Worm (Caenorhabditis elegans): ENCODE measurements around the gene C14C10.2.

Gene C14C10.2

ce11 chrV:12576495-12576947 lies 15.8 kb downstream of the C14C10.2 start, which contains the start of gene grl-23:
grl-23 (minus strand) TSS chrV:12576897.
- TF ChIP-seq blmp-1 (tag; optimal IDR thresholded peaks at IDR 0.05) (no peak), sem-2 (GFP tag; optimal IDR thresholded peaks at IDR 0.05) (no peak), nhr-76 (tag; optimal IDR thresholded peaks at IDR 0.05) (no peak), nhr-2 (tag; optimal IDR thresholded peaks at IDR 0.05) (no peak), nhr-12 (tag; optimal IDR thresholded peaks at IDR 0.05) (no peak), ceh-43 (GFP tag; optimal IDR thresholded peaks at IDR 0.05) (no peak), flh-1 (GFP tag; optimal IDR thresholded peaks at IDR 0.05) (no peak), snpc-4 (tag; optimal IDR thresholded peaks at IDR 0.05) (no peak), lsy-2 (tag; optimal IDR thresholded peaks at IDR 0.05) (no peak), lin-32 (GFP tag; optimal IDR thresholded peaks at IDR 0.05) (no peak), tbx-8 (GFP tag; optimal IDR thresholded peaks at IDR 0.05) (no peak), M03D4.4 (tag; optimal IDR thresholded peaks at IDR 0.05) (no peak)

- no peak for TF ChIP-seq cnd-1 (tag; optimal IDR thresholded peaks at IDR 0.05)
- TF ChIP-seq unc-39 (tag; optimal IDR thresholded peaks at IDR 0.05): no peak
- TF ChIP-seq bed-3 (GFP tag; optimal IDR thresholded peaks at IDR 0.05): no peak
- no peak for TF ChIP-seq tbx-8 (GFP tag; optimal IDR thresholded peaks at IDR 0.05)
- no peak for TF ChIP-seq nhr-12 (tag; optimal IDR thresholded peaks at IDR 0.05)
- no peak for TF ChIP-seq ces-1 (GFP tag; optimal IDR thresholded peaks at IDR 0.05)
- TF ChIP-seq sptf-1 (tag; optimal IDR thresholded peaks at IDR 0.05): no peak
- TF ChIP-seq flh-1 (GFP tag; optimal IDR thresholded peaks at IDR 0.05): no peak
- TF ChIP-seq hlh-1 (tag; optimal IDR thresholded peaks at IDR 0.05): no peak
- TF ChIP-seq unc-120 (tag; optimal IDR thresholded peaks at IDR 0.05; ENCODE audit: poor library complexity, severe bottlenecking): no peak
Observed at ce11 chrV:12575846-12576245, 16.4 kb downstream of the C14C10.2 start.

- no peak for TF ChIP-seq unc-62 (GFP tag; optimal IDR thresholded peaks at IDR 0.05)
- TF ChIP-seq hlh-1 (tag; optimal IDR thresholded peaks at IDR 0.05): no peak
- TF ChIP-seq nhr-12 (tag; optimal IDR thresholded peaks at IDR 0.05): no peak
- TF ChIP-seq cnd-1 (tag; optimal IDR thresholded peaks at IDR 0.05): no peak
- TF ChIP-seq blmp-1 (tag; optimal IDR thresholded peaks at IDR 0.05): no peak
- no peak for TF ChIP-seq lin-32 (GFP tag; optimal IDR thresholded peaks at IDR 0.05)
- TF ChIP-seq sptf-1 (tag; optimal IDR thresholded peaks at IDR 0.05): no peak
- no peak for TF ChIP-seq lin-13 (tag; optimal IDR thresholded peaks at IDR 0.05)
- no peak for TF ChIP-seq zip-8 (tag; optimal IDR thresholded peaks at IDR 0.05)
- TF ChIP-seq drap-1 (GFP tag; optimal IDR thresholded peaks at IDR 0.05): no peak
- no peak for TF ChIP-seq ceh-39 (tag; optimal IDR thresholded peaks at IDR 0.05)
- no peak for TF ChIP-seq M03D4.4 (tag; optimal IDR thresholded peaks at IDR 0.05)
- TF ChIP-seq ceh-43 (GFP tag; optimal IDR thresholded peaks at IDR 0.05): no peak
- no peak for TF ChIP-seq snpc-4 (tag; optimal IDR thresholded peaks at IDR 0.05)
- no peak for TF ChIP-seq lsy-2 (tag; optimal IDR thresholded peaks at IDR 0.05)
- TF ChIP-seq ceh-83 (GFP tag; optimal IDR thresholded peaks at IDR 0.05): no peak
- no peak for TF ChIP-seq ham-2 (GFP tag; optimal IDR thresholded peaks at IDR 0.05)
Observed at ce11 chrV:12570271-12570670, 22.0 kb downstream of the C14C10.2 start.

- TF ChIP-seq bed-3 (GFP tag; optimal IDR thresholded peaks at IDR 0.05) (no peak), M03D4.4 (tag; optimal IDR thresholded peaks at IDR 0.05) (no peak), ces-1 (GFP tag; optimal IDR thresholded peaks at IDR 0.05) (no peak), elt-3 (tag; optimal IDR thresholded peaks at IDR 0.05) (no peak), nhr-28 (tag; optimal IDR thresholded peaks at IDR 0.05) (no peak)
Observed at ce11 chrV:12567850-12568249, 24.4 kb downstream of the C14C10.2 start, which contains the start of gene E02A10.4. E02A10.4 (minus strand) TSS chrV:12567950.

- TF ChIP-seq nhr-76 (tag; optimal IDR thresholded peaks at IDR 0.05): no peak
- TF ChIP-seq ceh-39 (tag; optimal IDR thresholded peaks at IDR 0.05): no peak
Observed at ce11 chrV:12567312-12567711, 25.0 kb downstream of the C14C10.2 start.

- TF ChIP-seq unc-39 (tag; optimal IDR thresholded peaks at IDR 0.05): no peak
- no peak for TF ChIP-seq hlh-1 (tag; optimal IDR thresholded peaks at IDR 0.05)
- no peak for TF ChIP-seq nhr-237 (tag; optimal IDR thresholded peaks at IDR 0.05)
- no peak for TF ChIP-seq ces-1 (GFP tag; optimal IDR thresholded peaks at IDR 0.05)
- no peak for TF ChIP-seq nhr-2 (tag; optimal IDR thresholded peaks at IDR 0.05)
- TF ChIP-seq blmp-1 (tag; optimal IDR thresholded peaks at IDR 0.05): no peak
- no peak for TF ChIP-seq mep-1 (tag; optimal IDR thresholded peaks at IDR 0.05)
- TF ChIP-seq snpc-4 (tag; optimal IDR thresholded peaks at IDR 0.05): no peak
- no peak for TF ChIP-seq pha-4 (tag; optimal IDR thresholded peaks at IDR 0.05)
- no peak for TF ChIP-seq flh-1 (GFP tag; optimal IDR thresholded peaks at IDR 0.05)
- no peak for TF ChIP-seq cnd-1 (tag; optimal IDR thresholded peaks at IDR 0.05)
- TF ChIP-seq drap-1 (GFP tag; optimal IDR thresholded peaks at IDR 0.05): no peak
- no peak for TF ChIP-seq lin-32 (GFP tag; optimal IDR thresholded peaks at IDR 0.05)
- TF ChIP-seq ceh-39 (tag; optimal IDR thresholded peaks at IDR 0.05): no peak
- no peak for TF ChIP-seq lin-13 (tag; optimal IDR thresholded peaks at IDR 0.05)
- no peak for TF ChIP-seq lsy-2 (tag; optimal IDR thresholded peaks at IDR 0.05)
- no peak for TF ChIP-seq sem-2 (GFP tag; optimal IDR thresholded peaks at IDR 0.05)
- no peak for TF ChIP-seq mab-5 (tag; optimal IDR thresholded peaks at IDR 0.05)
Observed at ce11 chrV:12564902-12565301, 27.4 kb downstream of the C14C10.2 start.

All from whole organism, mixed stage, embryonic.